Worm (Caenorhabditis elegans) whole organism, young adult: ENCODE data around the gene C17C3.9.

Experiments
- B0035.1 ChIP-seq: sonication (generic microtip); optimal IDR thresholded peaks from 2 replicates; lab custom pipeline; 2016; ENCODE audit warnings: missing genetic modification characterization, mild to moderate bottlenecking, missing compliant biosample characterization, missing genotype, missing genetic modification reagents
- D2030.7 ChIP-seq: fragments of 200-800 bp; sonication (Bioruptor generic); IDR thresholded peaks from 2 replicates; pipeline ENCODE4 v1.3.6; 2022; ENCODE audit warnings: missing genetic modification reagents, missing genetic modification characterization, missing compliant biosample characterization
- F22D6.2 ChIP-seq: sonication (generic microtip); optimal IDR thresholded peaks from 2 replicates; lab custom pipeline; 2016; ENCODE audit warnings: mild to moderate bottlenecking, missing genetic modification characterization, missing compliant biosample characterization
- F33H1.4 ChIP-seq: fragments of 200-800 bp; sonication (Bioruptor generic); IDR thresholded peaks from 2 replicates; pipeline ENCODE4 v1.3.6; 2022; ENCODE audit warnings: missing genetic modification reagents, missing genetic modification characterization, missing compliant biosample characterization
- F39B2.1 ChIP-seq: fragments of 200-800 bp; sonication (Bioruptor generic); IDR thresholded peaks from 2 replicates; pipeline ENCODE4 v1.3.6; 2022; ENCODE audit warnings: missing genetic modification reagents, missing genetic modification characterization, missing compliant biosample characterization
- F55B11.4 ChIP-seq: sonication (generic microtip); optimal IDR thresholded peaks from 2 replicates; lab custom pipeline; 2016; ENCODE audit warnings: missing compliant biosample characterization, missing genetic modification characterization, borderline replicate concordance; ENCODE audit not compliant: insufficient read depth
- F57A8.1 ChIP-seq: fragments of 200-800 bp; sonication (Bioruptor generic); optimal IDR thresholded peaks from 2 replicates; lab custom pipeline; 2018; ENCODE audit warnings: mild to moderate bottlenecking, missing genetic modification characterization, moderate library complexity, missing compliant biosample characterization
- F57C9.4 ChIP-seq: sonication (generic microtip); optimal IDR thresholded peaks from 2 replicates; lab custom pipeline; 2017; ENCODE audit warnings: mild to moderate bottlenecking, missing genetic modification characterization, missing compliant biosample characterization
- K11D2.4 ChIP-seq: fragments of 200-800 bp; sonication (Bioruptor generic); IDR thresholded peaks from 2 replicates; pipeline ENCODE4 v1.3.6; 2022; ENCODE audit warnings: missing genetic modification reagents, missing genetic modification characterization, missing compliant biosample characterization
- Y53G8AR.9 ChIP-seq: fragments of 200-800 bp; sonication (Bioruptor generic); conservative IDR thresholded peaks from 2 replicates; pipeline ENCODE4 v1.3.6; 2022; ENCODE audit warnings: missing genetic modification reagents, missing genetic modification characterization, missing compliant biosample characterization
- akir-1 ChIP-seq: fragments of 200-800 bp; sonication (Bioruptor generic); optimal IDR thresholded peaks from 2 replicates; lab custom pipeline; 2018; ENCODE audit warnings: mild to moderate bottlenecking, missing genetic modification characterization, moderate library complexity, missing compliant biosample characterization
- ama-1 ChIP-seq, 3 experiments: fragments of 150-350 bp in 1 of 3; sonication (generic microtip) in 2 of 3; optimal IDR thresholded peaks; 2 replicates each; lab custom pipeline; 2014 to 2018; ENCODE audit warnings: missing biosample characterization in 2 of 3, missing genetic modification characterization in 2 of 3, missing genetic modification reagents in 2 of 3
- aptf-2 ChIP-seq: fragments of 200-800 bp; sonication (Bioruptor generic); conservative IDR thresholded peaks from 2 replicates; pipeline ENCODE4 v1.3.6; 2022; ENCODE audit warnings: missing genetic modification reagents, missing genetic modification characterization, missing compliant biosample characterization
- attf-3 ChIP-seq: fragments of 200-800 bp; sonication (Bioruptor generic); conservative IDR thresholded peaks from 2 replicates; pipeline ENCODE4 v1.3.6; 2022; ENCODE audit warnings: missing genetic modification reagents, missing genetic modification characterization, missing compliant biosample characterization
- cebp-2 ChIP-seq: fragments of 200-800 bp; sonication (Bioruptor generic); IDR thresholded peaks from 2 replicates; pipeline ENCODE4 v1.3.6; 2022; ENCODE audit warnings: missing genetic modification characterization, missing compliant biosample characterization
- ceh-91 ChIP-seq: fragments of 200-800 bp; sonication (Bioruptor generic); IDR thresholded peaks from 2 replicates; pipeline ENCODE4 v1.3.6; 2022; ENCODE audit warnings: missing genetic modification reagents, missing genetic modification characterization, missing compliant biosample characterization
- chd-7 ChIP-seq: sonication (generic microtip); optimal IDR thresholded peaks from 2 replicates; lab custom pipeline; 2016; ENCODE audit warnings: mild to moderate bottlenecking, missing genetic modification characterization, moderate library complexity, missing compliant biosample characterization
- efl-1 ChIP-seq: fragments of 150-350 bp; optimal IDR thresholded peaks from 2 replicates; lab custom pipeline; 2014; ENCODE audit warnings: missing biosample characterization, missing genetic modification reagents, missing genetic modification characterization
- lin-40 ChIP-seq: sonication (generic microtip); optimal IDR thresholded peaks from 2 replicates; lab custom pipeline; 2016; ENCODE audit warnings: missing genetic modification characterization, mild to moderate bottlenecking, missing compliant biosample characterization, missing genotype, missing genetic modification reagents
- lin-54 ChIP-seq: fragments of 200-800 bp; sonication (Bioruptor generic); optimal IDR thresholded peaks from 2 replicates; lab custom pipeline; 2018; ENCODE audit warnings: mild to moderate bottlenecking, missing genetic modification characterization, missing compliant biosample characterization
- nhr-120 ChIP-seq: fragments of 200-800 bp; sonication (Bioruptor generic); IDR thresholded peaks from 2 replicates; pipeline ENCODE4 v1.3.6; 2022; ENCODE audit warnings: missing genetic modification characterization, missing compliant biosample characterization
- nhr-90 ChIP-seq: sonication (generic microtip); optimal IDR thresholded peaks from 2 replicates; lab custom pipeline; 2016; ENCODE audit warnings: missing genotype, mild to moderate bottlenecking, missing genetic modification characterization, missing compliant biosample characterization
- pha-4 ChIP-seq: fragments of 150-350 bp; sonication (generic microtip); optimal IDR thresholded peaks from 2 replicates; lab custom pipeline; 2014; ENCODE audit warnings: missing biosample characterization, missing genetic modification reagents, missing genetic modification characterization
- rec-8 ChIP-seq, 2 experiments: sonication (generic microtip); optimal IDR thresholded peaks; 2 replicates each; lab custom pipeline; 2016; ENCODE audit warnings: mild to moderate bottlenecking in 2 of 2, missing genetic modification characterization in 2 of 2, missing genetic modification reagents in 2 of 2, missing genotype in 2 of 2, missing biosample characterization in 1 of 2, missing compliant biosample characterization in 1 of 2, moderate library complexity in 1 of 2
- rpc-1 ChIP-seq, 2 experiments: fragments of 150-350 bp in 1 of 2; sonication (generic microtip) in 1 of 2; optimal IDR thresholded peaks; 2 replicates each; lab custom pipeline; 2014 to 2018; ENCODE audit warnings: missing biosample characterization in 1 of 2, missing genetic modification characterization in 1 of 2, missing genetic modification reagents in 1 of 2, missing genotype in 1 of 2
- snpc-1.1 ChIP-seq: sonication (generic microtip); optimal IDR thresholded peaks from 2 replicates; lab custom pipeline; 2017; ENCODE audit warnings: missing genetic modification characterization, mild to moderate bottlenecking, missing compliant biosample characterization, antibody characterized with exemption, moderate library complexity, missing genotype, missing genetic modification reagents; ENCODE audit not compliant: insufficient read depth
- somi-1 ChIP-seq: fragments of 200-800 bp; sonication (Bioruptor generic); optimal IDR thresholded peaks from 2 replicates; lab custom pipeline; 2018; ENCODE audit warnings: mild to moderate bottlenecking, missing genetic modification characterization, missing compliant biosample characterization
- unc-130 ChIP-seq: sonication (generic microtip); optimal IDR thresholded peaks from 2 replicates; lab custom pipeline; 2016; ENCODE audit warnings: missing genetic modification reagents, missing genetic modification characterization, missing compliant biosample characterization
- zfh-2 ChIP-seq: fragments of 200-800 bp; sonication (Bioruptor generic); conservative IDR thresholded peaks from 2 replicates; pipeline ENCODE4 v1.3.6; 2022; ENCODE audit warnings: missing genetic modification reagents, missing genetic modification characterization, missing compliant biosample characterization
- ztf-18 ChIP-seq: sonication (generic microtip); optimal IDR thresholded peaks from 2 replicates; lab custom pipeline; 2016; ENCODE audit warnings: missing genotype, mild to moderate bottlenecking, missing genetic modification characterization, missing compliant biosample characterization
- ztf-28 ChIP-seq: fragments of 200-800 bp; sonication (Bioruptor generic); IDR thresholded peaks from 2 replicates; pipeline ENCODE4 v1.3.6; 2022; ENCODE audit warnings: missing genetic modification reagents, missing genetic modification characterization, missing compliant biosample characterization

Gene C17C3.9

ce11 chrII:5527841-5528240, 4.2 kb downstream of the C17C3.9 start, which contains the start of gene ZK177.1:
TSS of gene ZK177.1 (plus strand) at chrII:5528141.
- TF ChIP-seq akir-1 (GFP tag; lab: Kevin White, UChicago) (no peak), somi-1 (GFP tag; lab: Kevin White, UChicago) (no peak), attf-3 (GFP tag; lab: Robert Waterston, UW) (no peak), Y53G8AR.9 (GFP tag; lab: Robert Waterston, UW) (no peak), efl-1 (GFP tag; lab: Kevin White, UChicago) (peak; percentile 13), snpc-1.1 (tag; lab: Kevin White, UChicago) (no peak)

DNA sequence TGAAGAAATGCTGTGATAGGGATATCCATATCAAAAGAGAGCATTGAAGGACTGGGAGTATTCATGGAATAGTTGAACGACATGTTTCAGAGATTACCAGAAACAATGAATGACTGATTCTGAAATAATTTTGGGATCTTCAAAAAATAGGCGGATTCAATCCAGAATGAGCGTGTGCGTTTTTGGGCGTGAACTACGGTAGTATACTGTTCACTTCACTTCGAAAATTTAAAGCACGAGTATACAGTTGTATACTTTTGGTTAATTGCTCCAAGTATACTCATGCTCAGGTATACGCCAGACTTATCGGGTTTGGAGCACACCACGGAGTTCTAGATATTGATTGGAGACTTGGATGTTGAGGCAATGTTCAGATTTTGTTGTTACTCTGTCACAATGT, 6.8 kb downstream of the C17C3.9 start, which contains the start of gene tbx-35:
Gene tbx-35, minus strand, starts transcription at position 101 of the 400 bp plus-strand sequence.
- TF ChIP-seq chd-7 (tag; lab: Kevin White, UChicago) = no peak

- TF ChIP-seq K11D2.4 (no peak), lin-40 (tag; lab: Kevin White, UChicago) (no peak), lin-54 (GFP tag; lab: Kevin White, UChicago) (no peak), F55B11.4 (tag; lab: Kevin White, UChicago) (no peak), D2030.7 (GFP tag; lab: Robert Waterston, UW) (no peak), zfh-2 (GFP tag; lab: Robert Waterston, UW) (no peak), aptf-2 (no peak), rpc-1 (optimal IDR thresholded peaks at IDR 0.05; lab: Kevin White, UChicago) (no peak), rpc-1 (tag; optimal IDR thresholded peaks at IDR 0.05; lab: Kevin White, UChicago) (no peak), F33H1.4 (GFP tag; lab: Robert Waterston, UW) (no peak), ztf-28 (GFP tag; lab: Robert Waterston, UW) (no peak)
These were observed 9.4 kb downstream of the C17C3.9 start, which contains the start of gene ZK177.11 for ce11 chrII:5522637-5523036. TSS of gene ZK177.11 (plus strand) at chrII:5522937.

- TF ChIP-seq F22D6.2 (tag; lab: Kevin White, UChicago) (no peak), F57A8.1 (GFP tag; lab: Kevin White, UChicago) (no peak), pha-4 (tag; lab: Kevin White, UChicago) (no peak), rec-8 (tag; optimal IDR thresholded peaks at IDR 0.05; lab: Kevin White, UChicago) (no peak), ceh-91 (GFP tag; lab: Robert Waterston, UW) (no peak), efl-1 (GFP tag; lab: Kevin White, UChicago) (no peak), cebp-2 (GFP tag; lab: Robert Waterston, UW) (no peak), F39B2.1 (no peak), B0035.1 (tag; lab: Kevin White, UChicago) (no peak), nhr-90 (no peak), F57C9.4 (tag; lab: Kevin White, UChicago) (no peak), ztf-28 (GFP tag; lab: Robert Waterston, UW) (no peak), ama-1 (optimal IDR thresholded peaks at IDR 0.05; lab: Kevin White, UChicago) (no peak), ama-1 (GFP tag; optimal IDR thresholded peaks at IDR 0.05; lab: Kevin White, UChicago) (no peak), unc-130 (GFP tag; lab: Kevin White, UChicago) (no peak), nhr-120 (GFP tag; lab: Robert Waterston, UW) (no peak), ztf-18 (tag; lab: Kevin White, UChicago) (no peak)
These were observed 10.7 kb downstream of the C17C3.9 start, which contains the start of gene ZK177.12 for ce11 chrII:5521411-5521810. TSS of gene ZK177.12 (plus strand) at chrII:5521711.
